Worm (Caenorhabditis elegans): ENCODE data around the gene C01B9.1.

- TF ChIP-seq B0310.2 (tag; optimal IDR thresholded peaks at IDR 0.05) (no peak), ama-1 (optimal IDR thresholded peaks at IDR 0.05) (no peak), hnd-1 (tag; optimal IDR thresholded peaks at IDR 0.05) (no peak), ceh-36 (tag; optimal IDR thresholded peaks at IDR 0.05) (peak; percentile 22), flt-1 (GFP tag; IDR thresholded peaks at IDR 0.05) (no peak), ceh-13 (GFP tag; optimal IDR thresholded peaks at IDR 0.05) (no peak), pes-1 (GFP tag; IDR thresholded peaks at IDR 0.05) (no peak), hmbx-1 (tag; optimal IDR thresholded peaks at IDR 0.05) (no peak), tbx-11 (GFP tag; IDR thresholded peaks at IDR 0.05) (no peak), scrt-1 (GFP tag; IDR thresholded peaks at IDR 0.05) (no peak)
Observed at ce11 chrII:13739423-13739822, 32.0 kb upstream of the C01B9.1 start.
